Worm (Caenorhabditis elegans) whole organism, midembryonic: ENCODE results near the gene nhr-79.

ENCODE experiments used
- T22C8.4 ChIP-seq: fragments of 200-800 bp; sonication (Bioruptor generic); IDR thresholded peaks from 2 replicates; pipeline ENCODE4 v1.3.6; 2022; ENCODE audit warnings: missing genetic modification characterization, missing compliant biosample characterization
- cog-1 ChIP-seq: sonication (generic microtip); optimal IDR thresholded peaks from 2 replicates; lab custom pipeline; 2016; ENCODE audit warnings: missing genetic modification characterization, missing compliant biosample characterization
- flt-1 ChIP-seq: fragments of 200-800 bp; sonication (Bioruptor generic); IDR thresholded peaks from 2 replicates; pipeline ENCODE4 v1.3.6; 2022; ENCODE audit warnings: missing genetic modification characterization, missing compliant biosample characterization
- med-1 ChIP-seq: sonication (generic microtip); optimal IDR thresholded peaks from 2 replicates; lab custom pipeline; 2017; ENCODE audit warnings: missing genetic modification characterization, mild to moderate bottlenecking, missing compliant biosample characterization, antibody characterized with exemption, missing genetic modification reagents; ENCODE audit not compliant: insufficient read depth
- ref-1 ChIP-seq: fragments of 200-800 bp; sonication (Bioruptor generic); conservative IDR thresholded peaks from 2 replicates; pipeline ENCODE4 v1.3.6; 2022; ENCODE audit warnings: missing genetic modification reagents, missing genetic modification characterization, missing compliant biosample characterization
- tab-1 ChIP-seq: fragments of 200-800 bp; sonication (Bioruptor generic); IDR thresholded peaks from 2 replicates; pipeline ENCODE4 v1.3.6; 2022; ENCODE audit warnings: missing genetic modification characterization, missing compliant biosample characterization
- ztf-23 ChIP-seq: fragments of 200-800 bp; sonication (Bioruptor generic); IDR thresholded peaks from 2 replicates; pipeline ENCODE4 v1.3.6; 2022; ENCODE audit warnings: missing genetic modification reagents, missing genetic modification characterization, missing compliant biosample characterization
- ztf-29 ChIP-seq: fragments of 200-800 bp; sonication (Bioruptor generic); IDR thresholded peaks from 2 replicates; pipeline ENCODE4 v1.3.6; 2022; ENCODE audit warnings: missing genetic modification reagents, missing genetic modification characterization, missing compliant biosample characterization

- TF ChIP-seq flt-1 = no peak
- TF ChIP-seq med-1 (GFP tag; lab: Kevin White, UChicago) = no peak
- no peak for TF ChIP-seq ztf-23 (GFP tag; lab: Robert Waterston, UW)
- no peak for TF ChIP-seq T22C8.4
- no peak for TF ChIP-seq ztf-29 (GFP tag; lab: Robert Waterston, UW)
- no peak for TF ChIP-seq cog-1 (tag; lab: Kevin White, UChicago)
- no peak for TF ChIP-seq tab-1
- TF ChIP-seq ref-1 (GFP tag; lab: Robert Waterston, UW) = no peak
Measured at ce11 chrV:19253520-19253919, 41.8 kb upstream of the nhr-79 start, which contains the start of gene F21D9.4.
